Worm (Caenorhabditis elegans) whole organism, late embryonic: ENCODE results near the gene ZK354.3.

Experiments used
- ama-1 ChIP-seq: fragments of 150-350 bp; optimal IDR thresholded peaks from 2 replicates; lab custom pipeline; 2014
- ceh-2 ChIP-seq: sonication (generic microtip); optimal IDR thresholded peaks from 2 replicates; lab custom pipeline; 2016; ENCODE audit warnings: missing genotype, missing genetic modification characterization, missing compliant biosample characterization
- lim-6 ChIP-seq: sonication (generic microtip); optimal IDR thresholded peaks from 2 replicates; lab custom pipeline; 2016; ENCODE audit warnings: missing genetic modification characterization, missing compliant biosample characterization
- odd-2 ChIP-seq: sonication (generic microtip); optimal IDR thresholded peaks from 2 replicates; lab custom pipeline; 2017; ENCODE audit warnings: antibody characterized with exemption, mild to moderate bottlenecking, missing genetic modification characterization, missing compliant biosample characterization
- pha-2 ChIP-seq: sonication (generic microtip); optimal IDR thresholded peaks from 2 replicates; lab custom pipeline; 2017; ENCODE audit warnings: mild to moderate bottlenecking, missing genetic modification characterization, missing compliant biosample characterization
- pha-4 ChIP-seq: fragments of 150-350 bp; optimal IDR thresholded peaks from 2 replicates; lab custom pipeline; 2018; ENCODE audit warnings: missing biosample characterization, missing genetic modification reagents, missing genetic modification characterization
- sox-2 ChIP-seq: fragments of 200-800 bp; sonication (Bioruptor generic); IDR thresholded peaks from 2 replicates; pipeline ENCODE4 v1.3.6; 2022; ENCODE audit warnings: missing genetic modification reagents, missing genetic modification characterization, missing compliant biosample characterization
- sox-4 ChIP-seq: sonication (generic microtip); optimal IDR thresholded peaks from 2 replicates; lab custom pipeline; 2017; ENCODE audit warnings: mild to moderate bottlenecking, missing genetic modification characterization, inconsistent platforms, missing compliant biosample characterization
- tbx-2 ChIP-seq: sonication (generic microtip); optimal IDR thresholded peaks from 2 replicates; lab custom pipeline; 2016; ENCODE audit warnings: missing genetic modification characterization, missing compliant biosample characterization
- tbx-7 ChIP-seq: sonication (generic microtip); optimal IDR thresholded peaks from 2 replicates; lab custom pipeline; 2016; ENCODE audit warnings: missing genotype, missing genetic modification characterization, missing compliant biosample characterization
- unc-3 ChIP-seq, 2 experiments: fragments of 200-800 bp in 1 of 2; sonication (Bioruptor generic) in 1 of 2; sonication (generic microtip) in 1 of 2; conservative IDR thresholded peaks in 1 of 2; optimal IDR thresholded peaks in 1 of 2; 2 replicates each; pipeline versions ENCODE4 v1.3.6 to Lab custom; 2016 to 2022; ENCODE audit warnings: missing compliant biosample characterization in 2 of 2, missing genetic modification characterization in 2 of 2, missing genetic modification reagents in 1 of 2
- unc-55 ChIP-seq: sonication (generic microtip); optimal IDR thresholded peaks from 2 replicates; lab custom pipeline; 2017; ENCODE audit warnings: missing biosample characterization, missing genetic modification reagents, missing genetic modification characterization

DNA sequence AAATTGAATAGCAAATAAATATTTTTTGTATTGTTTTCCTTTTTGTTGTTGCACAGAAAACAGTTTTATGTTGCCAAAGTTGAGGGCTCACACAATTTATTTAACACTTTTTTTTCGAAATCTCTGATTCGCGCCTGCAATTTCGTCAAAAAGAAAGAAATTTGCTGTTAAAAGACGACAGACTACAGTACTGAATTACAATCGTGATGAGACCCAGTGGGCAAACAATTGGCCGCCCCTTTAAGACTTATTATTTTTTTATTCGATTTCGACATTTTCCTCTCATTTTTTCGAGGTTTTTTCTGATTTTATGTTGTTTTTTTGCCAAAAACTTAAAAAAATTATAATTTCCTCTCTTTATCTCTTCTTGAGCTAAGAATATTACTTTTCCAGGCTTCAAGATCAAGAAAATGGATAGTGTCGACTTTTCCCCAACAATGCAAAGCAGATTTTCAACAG is 35.7 kb upstream of the ZK354.3 start, which contains the start of gene slfl-4:
- TF ChIP-seq lim-6 (tag; lab: Kevin White, UChicago) = no peak
- no peak for TF ChIP-seq ama-1 (lab: Kevin White, UChicago)
- TF ChIP-seq unc-55 (GFP tag; lab: Kevin White, UChicago) = no peak
- no peak for TF ChIP-seq sox-4 (tag; lab: Kevin White, UChicago)
- no peak for TF ChIP-seq tbx-2 (tag; lab: Kevin White, UChicago)
- TF ChIP-seq unc-3 (GFP tag; conservative IDR thresholded peaks at IDR 0.05; lab: Robert Waterston, UW) = no peak
- no peak for TF ChIP-seq unc-3 (tag; optimal IDR thresholded peaks at IDR 0.05; lab: Kevin White, UChicago)
- TF ChIP-seq ceh-2 (tag; lab: Kevin White, UChicago) = no peak
- TF ChIP-seq sox-2 (GFP tag; lab: Robert Waterston, UW) = no peak
- TF ChIP-seq pha-4 (tag; lab: Kevin White, UChicago) = no peak
- no peak for TF ChIP-seq pha-2 (tag; lab: Kevin White, UChicago)
- no peak for TF ChIP-seq tbx-7
- no peak for TF ChIP-seq odd-2 (tag; lab: Kevin White, UChicago)
